Fruit fly (Drosophila melanogaster): Measurements from ENCODE around the gene Rab11.

DNA sequence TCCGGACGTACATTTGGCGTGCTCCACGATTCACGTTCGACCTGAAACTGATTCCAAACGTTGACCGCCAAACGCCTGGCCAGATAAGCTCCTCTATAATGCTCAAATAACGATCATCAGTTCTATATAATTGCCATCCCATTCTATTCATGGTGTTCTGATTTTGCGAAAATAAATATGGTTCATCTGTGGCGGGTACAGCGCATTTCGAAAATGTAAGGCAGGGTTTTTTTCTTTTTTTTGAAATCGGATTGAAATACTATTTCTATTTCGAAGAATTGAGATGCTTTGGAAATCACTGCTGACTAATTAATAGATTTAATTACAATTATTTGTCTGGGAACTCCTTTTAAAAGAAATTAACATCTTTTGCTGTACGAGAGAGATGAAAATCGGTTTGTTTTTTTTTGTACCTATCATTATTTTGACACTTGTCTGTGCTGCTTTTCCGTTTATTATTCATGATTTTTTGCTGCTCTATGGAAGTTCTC is 49.9 kb downstream of the Rab11 start, which contains the start of gene cDIP:
- TF ChIP-seq Jra (GFP tag; optimal IDR thresholded peaks at IDR 0.05) (no peak), fru (GFP tag; optimal IDR thresholded peaks at IDR 0.05) (no peak), CG9705 (GFP tag; optimal IDR thresholded peaks at IDR 0.05) (no peak), h (GFP tag; optimal IDR thresholded peaks at IDR 0.05) (no peak), Dfd (GFP tag; optimal IDR thresholded peaks at IDR 0.05) (no peak), dmrt93B (GFP tag; optimal IDR thresholded peaks at IDR 0.05) (no peak), Myc (optimal IDR thresholded peaks at IDR 0.05) (no peak), Hr83 (GFP tag; optimal IDR thresholded peaks at IDR 0.05; ENCODE audit: poor library complexity, severe bottlenecking) (no peak), tai (GFP tag; optimal IDR thresholded peaks at IDR 0.05) (no peak)
